Fruit fly (Drosophila melanogaster): ENCODE data around the gene CG6418.

DNA sequence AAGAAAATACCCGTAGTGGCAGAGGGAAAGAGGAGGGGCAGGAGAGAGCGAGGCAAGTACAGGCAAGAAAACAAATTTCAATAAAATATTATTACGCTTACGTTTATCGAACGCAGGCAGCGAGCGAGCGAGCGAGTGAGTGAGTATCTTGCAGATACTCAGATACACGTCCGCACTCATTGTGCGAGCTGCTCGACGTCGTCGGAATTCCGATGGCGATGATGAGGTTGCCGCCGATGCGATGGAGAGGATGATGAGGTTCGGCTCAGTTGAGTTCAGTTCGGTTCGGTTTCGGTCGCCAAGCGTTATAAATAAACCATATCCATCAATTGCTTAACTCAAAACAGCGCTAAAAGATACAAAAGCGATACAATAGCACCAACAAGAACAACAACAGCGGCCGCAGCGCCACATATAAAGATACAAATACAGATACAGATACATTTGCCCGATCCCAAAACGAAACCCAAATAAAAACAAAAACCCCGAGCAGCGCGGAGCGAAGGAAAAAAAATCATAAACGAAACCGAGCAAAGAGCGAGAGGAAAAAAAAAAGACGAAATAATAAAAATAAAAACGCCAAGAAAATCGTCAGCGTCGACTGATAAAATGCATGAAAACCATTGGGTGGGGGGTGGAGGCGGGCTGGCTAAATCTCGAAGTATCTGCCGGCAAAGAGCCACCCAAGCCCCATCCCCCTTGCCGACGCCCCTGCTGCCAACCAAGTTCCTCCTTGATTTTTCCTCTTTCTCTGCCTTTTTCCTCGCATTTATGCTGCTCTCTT is 26.3 kb downstream of the CG6418 start:
- TF ChIP-seq dimm (GFP tag; IDR thresholded peaks at IDR 0.05) (no peak), eyg (GFP tag; optimal IDR thresholded peaks at IDR 0.05) (no peak), salm (tag; optimal IDR thresholded peaks at IDR 0.05) (no peak), CG16863 (GFP tag; optimal IDR thresholded peaks at IDR 0.05) (no peak), HHEX (GFP tag; optimal IDR thresholded peaks at IDR 0.05) (peak; percentile 4), CG11695 (GFP tag; IDR thresholded peaks at IDR 0.05) (no peak), CG9876 (GFP tag; optimal IDR thresholded peaks at IDR 0.05) (no peak), CG18599 (GFP tag; optimal IDR thresholded peaks at IDR 0.05) (no peak)
